Worm (Caenorhabditis elegans): ENCODE data around the gene frpr-18.

frpr-18 gene

DNA sequence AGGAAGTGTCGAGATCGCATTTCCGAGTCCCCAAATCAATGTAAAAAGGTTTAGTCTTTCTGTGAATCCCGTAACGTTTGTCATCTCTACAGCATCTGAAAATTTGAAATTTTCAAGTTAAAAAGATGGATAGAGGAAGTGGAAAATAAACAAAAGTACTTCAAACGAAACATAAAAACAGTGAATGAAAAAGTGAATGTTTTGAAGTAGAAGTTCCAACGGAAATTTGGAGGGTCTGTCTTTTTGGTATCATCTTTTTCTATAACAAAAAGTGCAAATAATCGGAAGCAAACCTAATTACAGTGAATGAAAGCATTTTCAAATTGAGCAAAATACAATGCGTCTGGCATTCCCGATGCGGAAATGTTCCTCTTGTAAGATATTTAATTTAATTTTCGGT lies 23.6 kb upstream of the frpr-18 start, which contains the start of gene lgc-54:
lgc-54 (minus strand) TSS at position 101 of the 400 bp plus-strand sequence.
- TF ChIP-seq lin-26 (GFP tag; IDR thresholded peaks at IDR 0.05) (no peak), B0336.3 (GFP tag; IDR thresholded peaks at IDR 0.05) (no peak), zim-3 (tag; optimal IDR thresholded peaks at IDR 0.05) (no peak), rec-8 (tag; optimal IDR thresholded peaks at IDR 0.05) (no peak)

DNA sequence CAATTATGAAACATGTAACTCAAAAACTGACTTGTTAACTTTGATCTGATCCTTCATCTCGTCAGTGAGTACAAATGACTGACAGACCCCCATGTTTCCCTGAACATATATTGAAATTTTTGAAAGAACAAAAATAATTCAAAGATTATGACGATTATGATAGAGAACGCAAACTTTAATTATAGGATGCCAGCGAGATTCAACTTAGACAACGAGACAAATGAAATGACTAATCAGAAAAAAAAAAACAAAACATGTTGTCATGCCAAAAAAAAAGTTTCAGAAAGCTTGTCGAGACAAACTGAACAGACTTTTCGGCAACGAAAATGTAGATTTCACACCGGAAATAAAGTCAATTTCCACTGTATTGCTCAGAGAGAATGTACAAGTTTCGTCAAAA lies 15.4 kb upstream of the frpr-18 start, which contains the start of gene gpa-10:
gpa-10 (minus strand) TSS at position 101 of the 400 bp plus-strand sequence.
- no peak for TF ChIP-seq ceh-100 (GFP tag; IDR thresholded peaks at IDR 0.05)
- TF ChIP-seq T07F8.4 (tag; optimal IDR thresholded peaks at IDR 0.05) = no peak
- no peak for TF ChIP-seq cebp-2 (GFP tag; IDR thresholded peaks at IDR 0.05)

DNA sequence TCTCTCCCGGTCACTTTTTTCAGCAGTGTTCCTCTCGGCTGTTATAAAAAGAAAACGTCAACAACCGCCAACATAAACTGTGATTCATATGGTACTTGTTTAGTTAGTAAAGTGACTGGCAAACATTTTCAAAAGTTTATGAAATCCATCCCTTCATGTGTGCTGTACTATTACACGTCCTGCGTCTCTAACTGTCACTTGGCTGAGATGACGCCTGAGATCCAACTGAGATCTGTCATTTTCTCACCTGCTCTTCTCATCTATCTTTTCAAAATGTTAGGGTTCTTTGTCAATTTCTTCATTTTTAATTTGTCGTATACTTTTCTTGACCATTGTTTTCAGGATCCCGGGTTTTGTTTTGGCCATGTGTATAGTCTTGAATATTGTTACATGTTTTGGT lies 4.6 kb downstream of the frpr-18 start:
- TF ChIP-seq ztf-22 (GFP tag; optimal IDR thresholded peaks at IDR 0.05) (no peak), ceh-58 (GFP tag; IDR thresholded peaks at IDR 0.05) (no peak), Y67H2A.10 (GFP tag; conservative IDR thresholded peaks at IDR 0.05) (no peak), ztf-6 (GFP tag; IDR thresholded peaks at IDR 0.05) (no peak), aptf-3 (GFP tag; IDR thresholded peaks at IDR 0.05) (no peak), rcor-1 (GFP tag; IDR thresholded peaks at IDR 0.05) (no peak), F22D6.2 (tag; optimal IDR thresholded peaks at IDR 0.05) (no peak), nhr-179 (tag; optimal IDR thresholded peaks at IDR 0.05) (no peak), K11D2.4 (GFP tag; IDR thresholded peaks at IDR 0.05) (no peak)

DNA sequence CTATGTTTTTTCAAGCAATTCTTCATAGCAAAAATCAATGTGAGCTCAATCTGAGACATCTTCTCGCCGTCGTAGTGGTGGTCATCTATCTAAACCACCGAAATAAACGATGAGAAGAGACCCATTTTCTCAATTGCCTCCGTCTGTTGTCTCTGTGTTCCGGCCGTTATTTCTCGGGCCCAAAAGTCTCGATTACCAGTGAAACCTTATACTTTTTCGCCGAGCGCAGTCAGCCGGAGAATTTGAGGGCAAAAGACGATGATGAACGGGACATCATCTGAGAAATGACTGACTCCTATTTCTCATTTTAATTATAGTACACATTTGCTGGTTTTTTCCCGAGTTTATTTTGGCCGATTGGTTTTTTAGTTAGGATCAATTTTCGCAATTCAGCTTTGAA lies 5.7 kb downstream of the frpr-18 start:
- TF ChIP-seq ccch-3 (GFP tag; optimal IDR thresholded peaks at IDR 0.05) (no peak), K11D2.4 (GFP tag; IDR thresholded peaks at IDR 0.05) (no peak), ztf-25 (GFP tag; IDR thresholded peaks at IDR 0.05) (no peak), dpff-1 (tag; optimal IDR thresholded peaks at IDR 0.05) (no peak), let-607 (tag; optimal IDR thresholded peaks at IDR 0.05) (no peak), attf-3 (GFP tag; conservative IDR thresholded peaks at IDR 0.05) (no peak), Y95B8A.8 (GFP tag; IDR thresholded peaks at IDR 0.05) (no peak), nhr-80 (tag; optimal IDR thresholded peaks at IDR 0.05) (no peak), xnd-1 (tag; optimal IDR thresholded peaks at IDR 0.05) (no peak), F23B12.7 (tag; optimal IDR thresholded peaks at IDR 0.05; ENCODE audit: insufficient read depth) (no peak), gei-17 (GFP tag; optimal IDR thresholded peaks at IDR 0.05) (no peak), repo-1 (tag; optimal IDR thresholded peaks at IDR 0.05) (no peak)

DNA sequence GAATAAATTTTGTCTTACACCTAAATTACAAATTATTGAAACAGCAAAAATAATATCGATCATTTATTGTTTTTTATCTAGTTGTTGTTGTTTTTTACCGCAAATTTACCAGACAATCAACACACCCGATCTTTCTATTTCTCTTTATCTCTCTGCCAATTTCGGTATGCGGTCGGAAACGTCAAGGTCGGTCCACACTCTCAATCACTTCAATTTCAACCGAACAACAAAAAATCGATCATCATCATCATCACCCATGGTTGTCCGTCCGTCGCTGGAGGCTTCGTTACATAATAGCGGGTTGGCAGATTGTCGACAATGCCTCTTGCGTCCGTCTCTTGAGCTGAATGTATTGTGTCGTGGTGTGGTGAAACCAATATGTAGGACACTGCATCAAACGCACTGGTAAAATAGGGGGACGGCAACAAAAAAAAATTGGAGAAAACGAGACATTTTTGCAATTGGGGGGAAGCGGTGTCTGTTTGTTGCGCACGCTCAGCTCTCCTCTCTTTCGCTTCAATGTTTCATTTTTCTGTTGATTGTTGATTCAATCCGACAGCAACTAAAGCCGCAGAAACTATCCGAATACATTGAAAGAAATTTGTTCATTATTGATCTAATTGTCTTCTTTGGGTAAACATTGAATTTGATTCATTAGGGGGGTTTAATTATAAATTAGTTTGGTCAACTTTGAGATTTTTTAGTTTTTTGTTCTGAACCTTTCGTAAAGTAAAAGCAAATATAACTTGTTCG lies 6.8 kb downstream of the frpr-18 start:
- no peak for TF ChIP-seq repo-1 (tag; optimal IDR thresholded peaks at IDR 0.05)
- no peak for TF ChIP-seq hlh-12 (tag; optimal IDR thresholded peaks at IDR 0.05)
- TF ChIP-seq cebp-1 (GFP tag; IDR thresholded peaks at IDR 0.05) = no peak
- TF ChIP-seq cebp-1 (tag; optimal IDR thresholded peaks at IDR 0.05) = peak; percentile 17
- TF ChIP-seq F39B2.1 (GFP tag; IDR thresholded peaks at IDR 0.05) = no peak
- no peak for TF ChIP-seq ztf-6 (GFP tag; IDR thresholded peaks at IDR 0.05)
- no peak for TF ChIP-seq athp-1 (tag; optimal IDR thresholded peaks at IDR 0.05)
- no peak for TF ChIP-seq zim-3 (tag; optimal IDR thresholded peaks at IDR 0.05)
